Worm (Caenorhabditis elegans) whole organism, L4 larva: ENCODE measurements around the gene Y53F4B.9.

ENCODE experiments used
- D1046.2 ChIP-seq: fragments of 200-800 bp; sonication (Bioruptor generic); IDR thresholded peaks from 2 replicates; pipeline ENCODE4 v1.3.6; 2022; ENCODE audit warnings: missing genetic modification characterization, missing compliant biosample characterization
- F44E2.7 ChIP-seq: fragments of 200-800 bp; sonication (Bioruptor generic); IDR thresholded peaks from 2 replicates; pipeline ENCODE4 v2.1.2; 2022; ENCODE audit warnings: missing genetic modification characterization, missing compliant biosample characterization
- R02D3.7 ChIP-seq: fragments of 150-350 bp; sonication (generic microtip); optimal IDR thresholded peaks from 3 replicates; lab custom pipeline; 2014; ENCODE audit warnings: missing biosample characterization, missing genetic modification characterization
- T26A8.4 ChIP-seq: fragments of 200-800 bp; sonication (Bioruptor generic); IDR thresholded peaks from 2 replicates; pipeline ENCODE4 v1.3.6; 2022; ENCODE audit warnings: missing genetic modification characterization, missing compliant biosample characterization
- Y105C5A.15 ChIP-seq: fragments of 200-800 bp; sonication (Bioruptor generic); IDR thresholded peaks from 2 replicates; pipeline ENCODE4 v1.3.6; 2022; ENCODE audit warnings: missing genetic modification characterization, missing compliant biosample characterization
- Y75B8A.6 ChIP-seq: fragments of 200-800 bp; sonication (Bioruptor generic); IDR thresholded peaks from 2 replicates; pipeline ENCODE4 v1.3.6; 2022; ENCODE audit warnings: missing genetic modification reagents, missing genetic modification characterization, missing compliant biosample characterization
- ZK337.2 ChIP-seq: fragments of 200-800 bp; sonication (Bioruptor generic); IDR thresholded peaks from 2 replicates; pipeline ENCODE4 v1.3.6; 2022; ENCODE audit warnings: missing genetic modification reagents, missing genetic modification characterization, missing compliant biosample characterization
- aha-1 ChIP-seq: fragments of 150-350 bp; peaks from one replicate; lab custom pipeline; 2014; ENCODE audit warnings: missing biosample characterization, missing genetic modification characterization
- arid-1 ChIP-seq: fragments of 200-800 bp; sonication (Bioruptor generic); conservative IDR thresholded peaks from 2 replicates; pipeline ENCODE4 v1.3.6; 2022; ENCODE audit warnings: missing genetic modification reagents, missing genetic modification characterization, missing compliant biosample characterization
- daf-12 ChIP-seq: fragments of 150-350 bp; optimal IDR thresholded peaks from 2 replicates; lab custom pipeline; 2014; ENCODE audit warnings: missing biosample characterization, missing genetic modification reagents, missing genetic modification characterization
- daf-19 ChIP-seq: fragments of 200-800 bp; sonication (Bioruptor generic); conservative IDR thresholded peaks from 2 replicates; pipeline ENCODE4 v1.3.6; 2022; ENCODE audit warnings: missing genetic modification characterization, missing compliant biosample characterization
- dmd-9 ChIP-seq: fragments of 200-800 bp; sonication (Bioruptor generic); IDR thresholded peaks from 2 replicates; pipeline ENCODE4 v1.3.6; 2022; ENCODE audit warnings: missing genetic modification reagents, missing genetic modification characterization, missing compliant biosample characterization
- dpl-1 ChIP-seq: fragments of 150-350 bp; optimal IDR thresholded peaks from 2 replicates; lab custom pipeline; 2014; ENCODE audit warnings: missing biosample characterization, missing genetic modification reagents, missing genetic modification characterization
- duxl-1 ChIP-seq: sonication (generic microtip); optimal IDR thresholded peaks from 2 replicates; lab custom pipeline; 2016; ENCODE audit warnings: mild to moderate bottlenecking, missing genetic modification characterization, moderate library complexity, missing compliant biosample characterization; ENCODE audit not compliant: poor library complexity
- dve-1 ChIP-seq: sonication (generic microtip); optimal IDR thresholded peaks from 2 replicates; lab custom pipeline; 2017; ENCODE audit warnings: antibody characterized with exemption, mild to moderate bottlenecking, missing genetic modification characterization, missing compliant biosample characterization; ENCODE audit not compliant: insufficient read depth
- egl-27 ChIP-seq: sonication (generic microtip); optimal IDR thresholded peaks from 3 replicates; lab custom pipeline; 2017; ENCODE audit warnings: missing biosample characterization, missing genetic modification reagents, missing genetic modification characterization
- hif-1 ChIP-seq, 2 experiments: sonication (generic microtip); optimal IDR thresholded peaks; 2 replicates each; lab custom pipeline; 2016 to 2017; ENCODE audit warnings: missing compliant biosample characterization in 2 of 2, missing genetic modification characterization in 2 of 2, missing genetic modification reagents in 2 of 2, missing genotype in 2 of 2, mild to moderate bottlenecking in 1 of 2
- hlh-30 ChIP-seq: sonication (generic microtip); optimal IDR thresholded peaks from 2 replicates; lab custom pipeline; 2017; ENCODE audit warnings: antibody characterized with exemption, mild to moderate bottlenecking, missing genetic modification characterization, missing compliant biosample characterization; ENCODE audit not compliant: insufficient read depth
- hmg-1.1 ChIP-seq: fragments of 200-800 bp; sonication (Bioruptor generic); IDR thresholded peaks from 2 replicates; pipeline ENCODE4 v1.3.6; 2022; ENCODE audit warnings: missing genetic modification reagents, missing genetic modification characterization, missing compliant biosample characterization
- jun-1 ChIP-seq: fragments of 150-350 bp; optimal IDR thresholded peaks from 2 replicates; lab custom pipeline; 2014; ENCODE audit warnings: missing biosample characterization, missing genetic modification reagents, missing genetic modification characterization
- lin-15B ChIP-seq: fragments of 150-350 bp; sonication (generic microtip); optimal IDR thresholded peaks from 3 replicates; lab custom pipeline; 2014; ENCODE audit warnings: missing biosample characterization, missing genetic modification characterization
- lin-38 ChIP-seq: fragments of 200-800 bp; sonication (Bioruptor generic); IDR thresholded peaks from 2 replicates; pipeline ENCODE4 v1.3.6; 2022; ENCODE audit warnings: missing genetic modification reagents, missing genetic modification characterization, missing compliant biosample characterization
- lsy-2 ChIP-seq, 2 experiments: fragments of 150-350 bp in 1 of 2; sonication (generic microtip) in 1 of 2; optimal IDR thresholded peaks; 2 replicates each; lab custom pipeline; 2014 to 2017; ENCODE audit warnings: missing biosample characterization in 2 of 2, missing genetic modification characterization in 2 of 2
- madf-9 ChIP-seq: fragments of 200-800 bp; sonication (Bioruptor generic); conservative IDR thresholded peaks from 2 replicates; pipeline ENCODE4 v1.3.6; 2022; ENCODE audit warnings: missing genetic modification reagents, missing genetic modification characterization, missing compliant biosample characterization
- mdt-29 ChIP-seq: fragments of 200-800 bp; sonication (Bioruptor generic); IDR thresholded peaks from 2 replicates; pipeline ENCODE4 v1.3.6; 2022; ENCODE audit warnings: missing genetic modification reagents, missing genetic modification characterization, missing compliant biosample characterization
- mes-2 ChIP-seq: sonication (generic microtip); optimal IDR thresholded peaks from 2 replicates; lab custom pipeline; 2016; ENCODE audit warnings: missing genotype, mild to moderate bottlenecking, missing genetic modification characterization, missing compliant biosample characterization; ENCODE audit not compliant: poor library complexity, severe bottlenecking
- mxl-3 ChIP-seq: fragments of 200-800 bp; sonication (Bioruptor generic); optimal IDR thresholded peaks from 2 replicates; lab custom pipeline; 2018; ENCODE audit warnings: mild to moderate bottlenecking, missing genetic modification characterization, missing compliant biosample characterization
- nhr-10 ChIP-seq: fragments of 150-350 bp; optimal IDR thresholded peaks from 2 replicates; lab custom pipeline; 2014; ENCODE audit warnings: missing biosample characterization, missing genetic modification characterization
- nhr-11 ChIP-seq: fragments of 150-350 bp; optimal IDR thresholded peaks from 2 replicates; lab custom pipeline; 2014; ENCODE audit warnings: missing biosample characterization, missing genetic modification characterization
- nhr-28 ChIP-seq: fragments of 150-350 bp; optimal IDR thresholded peaks from 2 replicates; lab custom pipeline; 2014; ENCODE audit warnings: missing biosample characterization, missing genetic modification characterization
- nhr-48 ChIP-seq: sonication (generic microtip); optimal IDR thresholded peaks from 2 replicates; lab custom pipeline; 2016; ENCODE audit warnings: mild to moderate bottlenecking, missing genetic modification characterization, missing compliant biosample characterization
- nhr-77 ChIP-seq: fragments of 150-350 bp; optimal IDR thresholded peaks from 2 replicates; lab custom pipeline; 2014; ENCODE audit warnings: missing biosample characterization, missing genetic modification characterization
- php-3 ChIP-seq: fragments of 200-800 bp; sonication (Bioruptor generic); IDR thresholded peaks from 2 replicates; pipeline ENCODE4 v1.3.6; 2022; ENCODE audit warnings: missing genetic modification reagents, missing genetic modification characterization, missing compliant biosample characterization
- saeg-2 ChIP-seq: fragments of 200-800 bp; sonication (Bioruptor generic); IDR thresholded peaks from 2 replicates; pipeline ENCODE4 v1.3.6; 2022; ENCODE audit warnings: missing genetic modification reagents, missing genetic modification characterization, missing compliant biosample characterization
- sdz-12 ChIP-seq: fragments of 200-800 bp; sonication (Bioruptor generic); optimal IDR thresholded peaks from 2 replicates; lab custom pipeline; 2018; ENCODE audit warnings: mild to moderate bottlenecking, missing genetic modification characterization, missing compliant biosample characterization
- skn-1 ChIP-seq: fragments of 150-350 bp; optimal IDR thresholded peaks from 2 replicates; lab custom pipeline; 2014; ENCODE audit warnings: missing biosample characterization, missing genetic modification characterization
- snpc-1.2 ChIP-seq: fragments of 200-800 bp; sonication (Bioruptor generic); IDR thresholded peaks from 2 replicates; pipeline ENCODE4 v1.3.6; 2022; ENCODE audit warnings: missing genetic modification reagents, missing genetic modification characterization, missing compliant biosample characterization
- tag-97 ChIP-seq: fragments of 200-800 bp; sonication (Bioruptor generic); IDR thresholded peaks from 2 replicates; pipeline ENCODE4 v1.3.6; 2022; ENCODE audit warnings: missing genetic modification characterization, missing compliant biosample characterization
- tra-1 ChIP-seq: fragments of 200-800 bp; sonication (Bioruptor generic); IDR thresholded peaks from 2 replicates; pipeline ENCODE4 v1.3.6; 2022; ENCODE audit warnings: missing genetic modification reagents, missing genetic modification characterization, missing compliant biosample characterization
- vab-7 ChIP-seq: fragments of 200-800 bp; sonication (Bioruptor generic); IDR thresholded peaks from 2 replicates; pipeline ENCODE4 v1.3.6; 2022; ENCODE audit warnings: missing genetic modification reagents, missing genetic modification characterization, missing compliant biosample characterization
- ztf-7 ChIP-seq: fragments of 150-350 bp; optimal IDR thresholded peaks from 2 replicates; lab custom pipeline; 2014; ENCODE audit warnings: missing biosample characterization, missing genetic modification characterization

The Y53F4B.9 gene

ce11 chrII:15025599-15026164 is 15.5 kb upstream of the Y53F4B.9 start, which contains the start of gene cmtr-1 (continued):
- TF ChIP-seq hlh-30 (tag; lab: Kevin White, UChicago) (peak; percentile 87), Y105C5A.15 (GFP tag; lab: Robert Waterston, UW) (no peak), Y75B8A.6 (GFP tag; lab: Robert Waterston, UW) (no peak), F44E2.7 (GFP tag; lab: Robert Waterston, UW) (no peak), ztf-7 (tag; lab: Kevin White, UChicago) (peak; percentile 93), tag-97 (GFP tag; lab: Robert Waterston, UW) (no peak), vab-7 (GFP tag; lab: Robert Waterston, UW) (peak; percentile 85), hif-1 (tag; optimal IDR thresholded peaks at IDR 0.05; lab: Kevin White, UChicago) (peak; percentile 73 to 79), skn-1 (tag; lab: Kevin White, UChicago) (no peak), php-3 (GFP tag; lab: Robert Waterston, UW) (peak; percentile 86), madf-9 (peak; percentile 77), aha-1 (tag; lab: Kevin White, UChicago) (peak; percentile 99), mxl-3 (GFP tag; lab: Kevin White, UChicago) (peak; percentile 86), R02D3.7 (tag; lab: Kevin White, UChicago) (no peak), dmd-9 (GFP tag; lab: Robert Waterston, UW) (peak; percentile 90), lin-15B (tag; lab: Kevin White, UChicago) (peak; percentile 85), snpc-1.2 (GFP tag; lab: Robert Waterston, UW) (peak; percentile 86), egl-27 (tag; lab: Kevin White, UChicago) (no peak), nhr-77 (tag; lab: Kevin White, UChicago) (peak; percentile 97), nhr-28 (tag; lab: Kevin White, UChicago) (peak; percentile 83), dve-1 (peak; percentile 99), jun-1 (peak; percentile 75), tra-1 (GFP tag; lab: Robert Waterston, UW) (peak; percentile 76), lin-38 (GFP tag; lab: Robert Waterston, UW) (peak; percentile 92), dpl-1 (GFP tag; lab: Kevin White, UChicago) (peak; percentile 91), daf-19 (GFP tag; lab: Robert Waterston, UW) (peak; percentile 67; the same call in 1 of the 2 replicates), nhr-11 (tag; lab: Kevin White, UChicago) (peak; percentile 89), sdz-12 (GFP tag; lab: Kevin White, UChicago) (peak; percentile 81), nhr-10 (tag; lab: Kevin White, UChicago) (peak; percentile 20)

ce11 chrII:15025100-15025499 is 14.9 kb upstream of the Y53F4B.9 start:
- no peak for TF ChIP-seq nhr-48 (tag; lab: Kevin White, UChicago)
- TF ChIP-seq lsy-2 (tag; optimal IDR thresholded peaks at IDR 0.05; lab: Kevin White, UChicago): peak in 1 of 2 experiments; percentile 56

ce11 chrII:15018923-15019322 is 8.7 kb upstream of the Y53F4B.9 start, which contains the start of gene Y53F4B.12:
Gene Y53F4B.12 (plus strand): TSS chrII:15019223.
- no peak for TF ChIP-seq hif-1 (tag; optimal IDR thresholded peaks at IDR 0.05; lab: Kevin White, UChicago)
- no peak for TF ChIP-seq arid-1 (GFP tag; lab: Robert Waterston, UW)
- TF ChIP-seq hmg-1.1 (GFP tag; lab: Robert Waterston, UW): no peak
- no peak for TF ChIP-seq F44E2.7 (GFP tag; lab: Robert Waterston, UW)
- TF ChIP-seq madf-9: no peak
- no peak for TF ChIP-seq tra-1 (GFP tag; lab: Robert Waterston, UW)
- no peak for TF ChIP-seq dmd-9 (GFP tag; lab: Robert Waterston, UW)
- TF ChIP-seq D1046.2 (GFP tag; lab: Robert Waterston, UW): no peak
- TF ChIP-seq mes-2 (tag; lab: Kevin White, UChicago): no peak
- no peak for TF ChIP-seq duxl-1 (tag; lab: Kevin White, UChicago)
- no peak for TF ChIP-seq nhr-28 (tag; lab: Kevin White, UChicago)
- TF ChIP-seq mdt-29 (GFP tag; lab: Robert Waterston, UW): no peak
- no peak for TF ChIP-seq saeg-2 (GFP tag; lab: Robert Waterston, UW)
- TF ChIP-seq ZK337.2 (GFP tag; lab: Robert Waterston, UW): no peak
- no peak for TF ChIP-seq daf-12 (tag; lab: Kevin White, UChicago)
- TF ChIP-seq sdz-12 (GFP tag; lab: Kevin White, UChicago): no peak
- no peak for TF ChIP-seq T26A8.4 (GFP tag; lab: Robert Waterston, UW)
